Worm (Caenorhabditis elegans): ENCODE measurements around the gene B0035.21.

DNA sequence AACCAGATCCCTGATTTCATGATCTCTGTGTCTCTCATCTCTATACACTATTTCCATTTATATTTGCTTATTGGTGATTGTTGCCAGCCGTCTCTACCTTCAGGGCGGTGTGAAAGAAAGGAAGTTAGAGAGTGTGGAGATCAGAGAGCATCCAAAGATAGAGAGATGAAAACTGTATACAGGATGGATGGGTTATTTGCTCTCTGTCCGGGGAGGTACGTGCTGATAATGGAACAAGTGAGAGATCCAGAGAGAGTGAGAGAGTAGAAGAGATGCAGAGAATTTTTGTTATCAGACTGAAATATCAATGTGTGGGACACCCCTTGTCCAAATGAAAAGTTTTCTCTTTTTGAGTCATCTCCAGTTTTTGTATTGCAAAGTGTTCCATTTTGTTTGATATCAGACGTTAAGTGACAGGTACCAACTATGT is 42.9 kb upstream of the B0035.21 start:
- TF ChIP-seq F13C5.2 (tag; optimal IDR thresholded peaks at IDR 0.05) = no peak
- TF ChIP-seq ama-1 (optimal IDR thresholded peaks at IDR 0.05) = no peak
- TF ChIP-seq scrt-1 (GFP tag; IDR thresholded peaks at IDR 0.05) = no peak
- no peak for TF ChIP-seq sea-1 (GFP tag; conservative IDR thresholded peaks at IDR 0.05)
- TF ChIP-seq pes-1 (GFP tag; IDR thresholded peaks at IDR 0.05) = no peak
- no peak for TF ChIP-seq aly-1 (tag; optimal IDR thresholded peaks at IDR 0.05)
- TF ChIP-seq tra-4 (tag; optimal IDR thresholded peaks at IDR 0.05) = no peak
- TF ChIP-seq flt-1 (GFP tag; IDR thresholded peaks at IDR 0.05) = no peak
- TF ChIP-seq hnd-1 (tag; optimal IDR thresholded peaks at IDR 0.05) = no peak
- no peak for TF ChIP-seq tbx-37 (GFP tag; conservative IDR thresholded peaks at IDR 0.05)
- TF ChIP-seq hmg-4 (GFP tag; optimal IDR thresholded peaks at IDR 0.05) = no peak
- TF ChIP-seq tbx-11 (GFP tag; IDR thresholded peaks at IDR 0.05) = no peak
- TF ChIP-seq ceh-36 (tag; optimal IDR thresholded peaks at IDR 0.05) = no peak
- TF ChIP-seq ets-7 (tag; optimal IDR thresholded peaks at IDR 0.05) = no peak

All from whole organism, early embryonic.